Worm (Caenorhabditis elegans): ENCODE results near the gene ugt-42.

Gene ugt-42

DNA sequence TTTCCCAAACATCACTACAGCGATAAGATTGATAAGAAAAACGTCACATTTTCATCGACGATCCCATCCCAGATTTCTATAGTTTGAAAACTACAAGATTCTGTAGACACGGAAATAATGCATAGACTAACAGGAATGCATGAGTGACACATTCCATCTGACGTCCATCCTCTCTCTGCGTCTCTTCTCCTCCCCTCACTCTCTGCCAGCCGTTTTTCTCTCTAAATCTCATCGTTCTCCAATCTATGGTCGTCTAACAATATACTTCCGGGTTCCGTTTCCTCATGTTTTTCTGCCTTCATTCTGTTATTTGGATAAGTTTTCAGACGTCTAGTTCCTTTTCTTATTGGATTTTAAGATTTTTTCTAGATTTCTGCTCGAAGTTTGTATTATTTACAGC is 27.9 kb upstream of the ugt-42 start, which contains the start of gene F48G7.4 (continued):
- TF ChIP-seq pqm-1 (tag; optimal IDR thresholded peaks at IDR 0.05) = peak; percentile 44
- TF ChIP-seq elt-2 (tag; optimal IDR thresholded peaks at IDR 0.05) = no peak
- no peak for TF ChIP-seq sea-2 (GFP tag; optimal IDR thresholded peaks at IDR 0.05)
- peak; percentile 8 for TF ChIP-seq R02D3.7 (tag; optimal IDR thresholded peaks at IDR 0.05)
- no peak for TF ChIP-seq nhr-43 (tag; optimal IDR thresholded peaks at IDR 0.05; ENCODE audit: poor library complexity, severe bottlenecking)
- peak; percentile 4 for TF ChIP-seq nhr-25 (tag; optimal IDR thresholded peaks at IDR 0.05)
- TF ChIP-seq nhr-23 (tag; optimal IDR thresholded peaks at IDR 0.05) = peak; percentile 73
- no peak for TF ChIP-seq ceh-82 (tag; optimal IDR thresholded peaks at IDR 0.05)
- no peak for TF ChIP-seq nhr-77 (tag; optimal IDR thresholded peaks at IDR 0.05)
- no peak for TF ChIP-seq skn-1 (tag; optimal IDR thresholded peaks at IDR 0.05)
- peak; percentile 70 for TF ChIP-seq nfya-1 (tag; optimal IDR thresholded peaks at IDR 0.05; ENCODE audit: insufficient read depth)
- TF ChIP-seq elt-1 (tag; optimal IDR thresholded peaks at IDR 0.05) = peak; percentile 64

DNA sequence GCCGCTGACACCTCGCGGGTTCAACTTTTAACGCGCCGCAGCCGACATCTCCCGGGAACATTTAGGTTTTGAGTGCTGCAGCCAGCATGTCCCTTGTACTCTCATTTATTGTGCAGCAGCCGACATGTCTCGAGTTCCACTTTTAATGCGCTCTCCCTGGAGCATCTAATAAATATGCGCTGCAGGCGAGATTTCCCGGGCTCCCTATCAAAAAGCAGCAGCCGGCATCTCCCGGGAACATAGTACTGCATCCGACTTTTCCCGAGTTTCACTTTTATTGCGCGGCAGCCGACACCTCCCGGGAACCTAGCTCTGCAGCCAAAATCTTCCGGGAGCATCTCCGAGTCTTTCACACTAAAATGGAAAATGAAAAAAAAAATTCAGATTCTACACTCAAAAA is 26.0 kb upstream of the ugt-42 start:
- no peak for TF ChIP-seq nhr-77 (tag; optimal IDR thresholded peaks at IDR 0.05)
- TF ChIP-seq ztf-4 (tag; optimal IDR thresholded peaks at IDR 0.05) = no peak
- TF ChIP-seq elt-2 (tag; optimal IDR thresholded peaks at IDR 0.05) = no peak
- no peak for TF ChIP-seq lin-15B (tag; optimal IDR thresholded peaks at IDR 0.05)
- no peak for TF ChIP-seq nhr-11 (tag; optimal IDR thresholded peaks at IDR 0.05)

DNA sequence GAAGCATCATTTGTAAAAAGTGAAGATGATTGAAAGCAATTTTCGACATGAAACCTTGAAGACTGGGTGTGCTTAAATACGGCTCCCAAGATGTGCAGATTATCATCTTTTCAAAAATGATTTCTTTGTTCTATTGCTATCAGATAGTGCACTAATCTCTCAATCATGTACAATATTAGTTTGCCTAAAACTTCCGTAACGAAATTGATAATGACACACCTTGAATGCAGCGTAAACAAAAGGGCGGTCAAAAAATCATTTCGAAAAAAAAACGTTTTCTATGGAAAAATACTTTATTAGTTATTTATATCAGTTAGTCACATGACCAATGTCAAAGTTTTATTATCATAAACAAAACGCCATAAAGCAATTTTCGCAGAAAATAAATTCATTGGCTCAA is 24.1 kb upstream of the ugt-42 start, which contains the start of gene F48G7.5:
F48G7.5 (minus strand) TSS at position 34 of the 400 bp plus-strand sequence.
- TF ChIP-seq elt-2 (tag; optimal IDR thresholded peaks at IDR 0.05) = peak; percentile 56
- TF ChIP-seq nhr-12 (tag; optimal IDR thresholded peaks at IDR 0.05) = no peak
- peak; percentile 64 for TF ChIP-seq pqm-1 (tag; optimal IDR thresholded peaks at IDR 0.05)
- TF ChIP-seq nhr-28 (tag; optimal IDR thresholded peaks at IDR 0.05) = no peak
- no peak for TF ChIP-seq lsy-12 (tag; optimal IDR thresholded peaks at IDR 0.05)
- peak; percentile 36 for TF ChIP-seq pha-4 (tag; optimal IDR thresholded peaks at IDR 0.05)

DNA sequence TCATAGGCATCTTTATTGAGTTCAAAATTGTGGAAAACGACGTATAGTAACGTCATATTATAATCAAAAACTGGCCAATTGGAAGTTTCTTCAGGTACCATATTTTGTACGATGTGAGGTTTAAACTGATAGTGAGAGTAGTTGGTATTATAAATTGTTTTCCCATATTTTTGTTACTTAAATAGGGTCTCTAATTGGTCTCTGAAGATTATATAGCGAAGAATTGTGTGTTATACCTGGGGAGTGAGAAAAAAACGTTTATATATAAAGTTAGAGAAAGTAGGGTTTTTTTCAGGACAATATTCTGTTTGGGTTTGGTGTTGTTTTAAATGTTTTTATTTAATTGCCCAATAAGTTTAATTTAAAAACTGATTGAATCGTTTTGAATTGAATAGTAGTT is 22.1 kb upstream of the ugt-42 start, which contains the start of gene srt-17:
srt-17 (minus strand) TSS at position 101 of the 400 bp plus-strand sequence.
- no peak for TF ChIP-seq nhr-77 (tag; optimal IDR thresholded peaks at IDR 0.05)
- TF ChIP-seq ama-1 (optimal IDR thresholded peaks at IDR 0.05) = no peak
- TF ChIP-seq ZK546.5 (tag; optimal IDR thresholded peaks at IDR 0.05) = no peak
- TF ChIP-seq egl-27 (tag; optimal IDR thresholded peaks at IDR 0.05) = no peak
- no peak for TF ChIP-seq ceh-82 (tag; optimal IDR thresholded peaks at IDR 0.05)
- no peak for TF ChIP-seq lsy-12 (tag; optimal IDR thresholded peaks at IDR 0.05)
- TF ChIP-seq egl-5 (tag; optimal IDR thresholded peaks at IDR 0.05) = no peak
- TF ChIP-seq nhr-25 (tag; optimal IDR thresholded peaks at IDR 0.05) = no peak
- TF ChIP-seq elt-2 (tag; optimal IDR thresholded peaks at IDR 0.05) = no peak
- no peak for TF ChIP-seq pqm-1 (tag; optimal IDR thresholded peaks at IDR 0.05)
- TF ChIP-seq sea-2 (GFP tag; optimal IDR thresholded peaks at IDR 0.05) = no peak

DNA sequence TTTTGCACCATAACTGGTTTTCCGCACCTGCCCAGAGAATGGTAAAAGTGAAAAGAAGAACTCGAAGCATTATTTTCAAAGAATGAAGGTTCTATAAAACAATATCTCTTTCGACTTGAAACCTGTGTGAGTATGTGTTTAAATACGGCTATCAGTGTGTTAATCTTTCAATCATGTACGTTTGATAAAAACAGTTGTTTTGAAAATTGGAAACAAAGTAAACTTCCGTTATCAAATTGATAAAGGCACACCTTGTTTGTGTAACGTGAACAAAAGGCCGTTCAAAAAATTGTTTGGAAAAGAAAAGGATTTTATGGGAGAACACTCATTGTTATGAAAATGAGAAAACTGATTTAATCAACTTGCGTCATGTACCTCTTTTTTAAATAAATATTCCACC is 20.7 kb upstream of the ugt-42 start, which contains the start of gene F48G7.7:
F48G7.7 (minus strand) TSS at position 101 of the 400 bp plus-strand sequence.
- no peak for TF ChIP-seq pqm-1 (tag; optimal IDR thresholded peaks at IDR 0.05)
- TF ChIP-seq nhr-12 (tag; optimal IDR thresholded peaks at IDR 0.05) = no peak
- no peak for TF ChIP-seq nhr-77 (tag; optimal IDR thresholded peaks at IDR 0.05)
- no peak for TF ChIP-seq nhr-67 (tag; optimal IDR thresholded peaks at IDR 0.05)
- TF ChIP-seq ceh-16 (tag; optimal IDR thresholded peaks at IDR 0.05) = no peak
- TF ChIP-seq nfya-1 (tag; optimal IDR thresholded peaks at IDR 0.05; ENCODE audit: insufficient read depth) = no peak
- TF ChIP-seq zag-1 (tag; optimal IDR thresholded peaks at IDR 0.05) = no peak
- TF ChIP-seq ceh-9 (tag; optimal IDR thresholded peaks at IDR 0.05) = no peak
- TF ChIP-seq nhr-23 (tag; optimal IDR thresholded peaks at IDR 0.05) = no peak
- no peak for TF ChIP-seq ceh-82 (tag; optimal IDR thresholded peaks at IDR 0.05)
- no peak for TF ChIP-seq nhr-28 (tag; optimal IDR thresholded peaks at IDR 0.05)
- no peak for TF ChIP-seq unc-62 (GFP tag; optimal IDR thresholded peaks at IDR 0.05)
- no peak for TF ChIP-seq egl-27 (tag; optimal IDR thresholded peaks at IDR 0.05)
- no peak for TF ChIP-seq egl-5 (tag; optimal IDR thresholded peaks at IDR 0.05)
- TF ChIP-seq nhr-11 (tag; optimal IDR thresholded peaks at IDR 0.05) = no peak

DNA sequence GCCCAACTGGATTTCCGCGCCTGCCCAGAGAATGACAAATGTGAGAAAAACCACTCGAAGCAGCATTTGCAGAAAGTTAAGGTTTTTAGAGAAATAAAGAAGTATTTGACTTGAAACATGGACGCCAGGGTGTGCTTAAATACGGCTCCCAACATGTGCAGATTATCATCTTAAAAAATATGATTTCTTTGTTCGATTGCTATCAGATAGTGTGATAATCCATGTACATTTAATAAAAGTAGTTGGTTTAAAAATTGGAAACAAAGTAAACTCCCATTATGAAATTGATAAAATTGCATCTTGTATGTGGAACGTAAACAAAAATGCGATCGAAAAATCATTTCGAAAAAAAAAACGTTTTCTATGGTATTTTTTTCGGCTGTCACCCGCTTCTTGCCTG is 19.4 kb upstream of the ugt-42 start, which contains the start of gene F48G7.8:
F48G7.8 (minus strand) TSS at position 101 of the 400 bp plus-strand sequence.
- TF ChIP-seq nhr-23 (tag; optimal IDR thresholded peaks at IDR 0.05) (no peak), R02D3.7 (tag; optimal IDR thresholded peaks at IDR 0.05) (no peak), nhr-237 (tag; optimal IDR thresholded peaks at IDR 0.05) (no peak), elt-2 (tag; optimal IDR thresholded peaks at IDR 0.05) (no peak), ZK546.5 (tag; optimal IDR thresholded peaks at IDR 0.05) (no peak), nhr-67 (tag; optimal IDR thresholded peaks at IDR 0.05) (no peak), pha-4 (tag; optimal IDR thresholded peaks at IDR 0.05) (no peak), egl-5 (tag; optimal IDR thresholded peaks at IDR 0.05) (no peak), ama-1 (optimal IDR thresholded peaks at IDR 0.05) (no peak), fkh-10 (GFP tag; optimal IDR thresholded peaks at IDR 0.05) (no peak), daf-12 (tag; optimal IDR thresholded peaks at IDR 0.05) (no peak), fos-1 (tag; optimal IDR thresholded peaks at IDR 0.05) (no peak), elt-1 (tag; optimal IDR thresholded peaks at IDR 0.05) (no peak), nhr-28 (tag; optimal IDR thresholded peaks at IDR 0.05) (no peak)
